Worm (Caenorhabditis elegans) whole organism, L2 larva: Measurements from ENCODE around the gene mlt-4.

Source experiments
- aly-2 ChIP-seq: fragments of 150-350 bp; optimal IDR thresholded peaks from 2 replicates; lab custom pipeline; 2014; ENCODE audit warnings: missing biosample characterization, missing genetic modification characterization
- ama-1 ChIP-seq: fragments of 150-350 bp; optimal IDR thresholded peaks from 2 replicates; lab custom pipeline; 2018; ENCODE audit warnings: inconsistent platforms
- nhr-12 ChIP-seq: fragments of 150-350 bp; optimal IDR thresholded peaks from 2 replicates; lab custom pipeline; 2014; ENCODE audit warnings: missing biosample characterization, missing genetic modification characterization
- nhr-237 ChIP-seq: fragments of 150-350 bp; optimal IDR thresholded peaks from 2 replicates; lab custom pipeline; 2014; ENCODE audit warnings: missing biosample characterization, missing genetic modification characterization
- nhr-6 ChIP-seq: fragments of 150-350 bp; optimal IDR thresholded peaks from 2 replicates; lab custom pipeline; 2014; ENCODE audit warnings: missing biosample characterization, missing genetic modification characterization
- snpc-4 ChIP-seq: fragments of 150-350 bp; optimal IDR thresholded peaks from 2 replicates; lab custom pipeline; 2014; ENCODE audit warnings: missing biosample characterization, missing genetic modification characterization
- zag-1 ChIP-seq: fragments of 150-350 bp; optimal IDR thresholded peaks from 2 replicates; lab custom pipeline; 2014; ENCODE audit warnings: missing biosample characterization, missing genetic modification characterization

DNA sequence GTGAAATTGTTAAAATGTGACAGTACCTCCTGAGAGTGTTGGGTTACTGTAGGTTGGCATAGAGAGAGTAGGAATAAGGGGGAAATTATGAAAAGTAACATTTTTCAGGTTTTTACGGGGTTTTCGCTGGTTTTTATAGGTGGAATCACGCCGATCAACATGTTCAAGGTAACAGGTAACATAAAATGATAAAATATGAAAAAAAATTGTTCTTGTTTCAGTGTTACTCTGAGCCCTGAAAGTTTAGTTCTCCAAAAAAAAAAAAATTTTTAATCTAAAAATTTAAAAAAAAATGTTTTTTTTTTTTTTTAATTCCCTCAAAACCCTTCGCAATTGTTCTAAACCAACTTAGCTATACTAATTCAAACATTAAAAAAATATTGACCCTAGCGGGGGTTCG lies 55.5 kb downstream of the mlt-4 start, which contains the start of gene Y113G7B.15:
- no peak for TF ChIP-seq nhr-237 (tag; lab: Kevin White, UChicago)
- TF ChIP-seq snpc-4 (tag; lab: Kevin White, UChicago): no peak
- no peak for TF ChIP-seq zag-1 (tag; lab: Kevin White, UChicago)
- TF ChIP-seq aly-2: no peak
- TF ChIP-seq nhr-12: no peak
- TF ChIP-seq ama-1 (lab: Kevin White, UChicago): no peak
- TF ChIP-seq nhr-6 (tag; lab: Kevin White, UChicago): no peak
